Worm (Caenorhabditis elegans) whole organism, early embryonic: ENCODE measurements around the gene srx-50.

Experiments used
- B0310.2 ChIP-seq: sonication (generic microtip); optimal IDR thresholded peaks from 2 replicates; lab custom pipeline; 2016; ENCODE audit warnings: mild to moderate bottlenecking, missing genetic modification characterization, missing compliant biosample characterization
- ama-1 ChIP-seq: fragments of 150-350 bp; optimal IDR thresholded peaks from 2 replicates; lab custom pipeline; 2014
- ceh-36 ChIP-seq: sonication (generic microtip); optimal IDR thresholded peaks from 2 replicates; lab custom pipeline; 2016; ENCODE audit warnings: missing genetic modification characterization, inconsistent platforms, missing compliant biosample characterization
- ets-7 ChIP-seq: sonication (generic microtip); optimal IDR thresholded peaks from 2 replicates; lab custom pipeline; 2016; ENCODE audit warnings: missing genotype, missing genetic modification characterization, missing compliant biosample characterization
- flt-1 ChIP-seq: fragments of 200-800 bp; sonication (Bioruptor generic); IDR thresholded peaks from 2 replicates; pipeline ENCODE4 v1.3.6; 2022; ENCODE audit warnings: missing genetic modification characterization, missing compliant biosample characterization
- hmbx-1 ChIP-seq: sonication (generic microtip); optimal IDR thresholded peaks from 2 replicates; lab custom pipeline; 2016; ENCODE audit warnings: mild to moderate bottlenecking, missing genetic modification characterization, missing compliant biosample characterization
- hmg-4 ChIP-seq: fragments of 200-800 bp; sonication (Bioruptor generic); optimal IDR thresholded peaks from 2 replicates; lab custom pipeline; 2018; ENCODE audit warnings: mild to moderate bottlenecking, missing genetic modification characterization, missing compliant biosample characterization
- pes-1 ChIP-seq: fragments of 200-800 bp; sonication (Bioruptor generic); IDR thresholded peaks from 2 replicates; pipeline ENCODE4 v1.3.6; 2022; ENCODE audit warnings: missing genetic modification reagents, missing genetic modification characterization, missing compliant biosample characterization
- scrt-1 ChIP-seq: fragments of 200-800 bp; sonication (Bioruptor generic); IDR thresholded peaks from 2 replicates; pipeline ENCODE4 v1.3.6; 2022; ENCODE audit warnings: missing genetic modification characterization, missing compliant biosample characterization
- sea-1 ChIP-seq: fragments of 200-800 bp; sonication (Bioruptor generic); conservative IDR thresholded peaks from 2 replicates; pipeline ENCODE4 v1.3.6; 2022; ENCODE audit warnings: missing genetic modification characterization, missing compliant biosample characterization
- tbx-37 ChIP-seq: fragments of 200-800 bp; sonication (Bioruptor generic); conservative IDR thresholded peaks from 2 replicates; pipeline ENCODE4 v1.3.6; 2022; ENCODE audit warnings: missing genetic modification reagents, missing genetic modification characterization, missing compliant biosample characterization

- TF ChIP-seq scrt-1 (GFP tag; lab: Robert Waterston, UW) (no peak), ama-1 (lab: Kevin White, UChicago) (no peak), ceh-36 (tag; lab: Kevin White, UChicago) (no peak), pes-1 (GFP tag; lab: Robert Waterston, UW) (no peak), flt-1 (GFP tag; lab: Robert Waterston, UW) (no peak), ets-7 (tag; lab: Kevin White, UChicago) (no peak), B0310.2 (tag; lab: Kevin White, UChicago) (no peak), tbx-37 (GFP tag; lab: Robert Waterston, UW) (no peak), hmg-4 (GFP tag; lab: Kevin White, UChicago) (no peak), sea-1 (GFP tag; lab: Robert Waterston, UW) (no peak), hmbx-1 (tag; lab: Kevin White, UChicago) (no peak)
Measured at ce11 chrIV:7052135-7052534, 5.6 kb upstream of the srx-50 start.
